Fruit fly (Drosophila melanogaster): Measurements from ENCODE around the gene Wdr81.
A peak's percentile ranks its signal among the peaks of the same experiment; 100 is the strongest.

Gene Wdr81

dm6 chr2L:12007331-12007791 is 13.4 kb downstream of the Wdr81 start (continued):
- no peak for TF ChIP-seq D19B (GFP tag; optimal IDR thresholded peaks at IDR 0.05)
- peak; percentile 66 for TF ChIP-seq Hand (GFP tag; optimal IDR thresholded peaks at IDR 0.05)
- TF ChIP-seq chn (GFP tag; optimal IDR thresholded peaks at IDR 0.05): peak; percentile 92
- peak; percentile 59 for TF ChIP-seq CG8388 (GFP tag; optimal IDR thresholded peaks at IDR 0.05)
- no peak for TF ChIP-seq ind (GFP tag; optimal IDR thresholded peaks at IDR 0.05)
- TF ChIP-seq z (GFP tag; IDR thresholded peaks at IDR 0.05): no peak
- peak; percentile 92 for TF ChIP-seq B-H2 (GFP tag; optimal IDR thresholded peaks at IDR 0.05)
- no peak for TF ChIP-seq NFAT (GFP tag; IDR thresholded peaks at IDR 0.05)
- peak; percentile 45 for TF ChIP-seq CHES-1-like (GFP tag; optimal IDR thresholded peaks at IDR 0.05)
- TF ChIP-seq sug (tag; optimal IDR thresholded peaks at IDR 0.05): peak; percentile 93
- no peak for TF ChIP-seq fru (optimal IDR thresholded peaks at IDR 0.05)
- peak; percentile 57; the same call in 1 of the 2 replicates for TF ChIP-seq CG6272 (GFP tag; IDR thresholded peaks at IDR 0.05)
- TF ChIP-seq Atf-2 (GFP tag; optimal IDR thresholded peaks at IDR 0.05): peak; percentile 48
- no peak for TF ChIP-seq Poxn (GFP tag; IDR thresholded peaks at IDR 0.05)
- TF ChIP-seq shn (GFP tag; optimal IDR thresholded peaks at IDR 0.05): peak; percentile 71
- no peak for TF ChIP-seq zfh2 (GFP tag; optimal IDR thresholded peaks at IDR 0.05)
- TF ChIP-seq ewg (GFP tag; optimal IDR thresholded peaks at IDR 0.05): peak; percentile 68
- TF ChIP-seq CG11723 (GFP tag; optimal IDR thresholded peaks at IDR 0.05): peak; percentile 8
- TF ChIP-seq Dref (GFP tag; IDR thresholded peaks at IDR 0.05): no peak
- TF ChIP-seq CG16863 (GFP tag; optimal IDR thresholded peaks at IDR 0.05): no peak
- TF ChIP-seq hth (optimal IDR thresholded peaks at IDR 0.05): no peak
- no peak for TF ChIP-seq al (GFP tag; IDR thresholded peaks at IDR 0.05)
- no peak for TF ChIP-seq Hsf (GFP tag; optimal IDR thresholded peaks at IDR 0.05)
- no peak for TF ChIP-seq CG1792 (GFP tag; optimal IDR thresholded peaks at IDR 0.05)
- TF ChIP-seq CG1233 (GFP tag; optimal IDR thresholded peaks at IDR 0.05): peak; percentile 74
- no peak for TF ChIP-seq CG14014 (GFP tag; IDR thresholded peaks at IDR 0.05)
- TF ChIP-seq CG30403 (GFP tag; optimal IDR thresholded peaks at IDR 0.05): no peak
- TF ChIP-seq CG7556 (GFP tag; optimal IDR thresholded peaks at IDR 0.05): no peak
- no peak for TF ChIP-seq amos (GFP tag; IDR thresholded peaks at IDR 0.05; ENCODE audit: partially characterized antibody)
- no peak for TF ChIP-seq CG9609 (GFP tag; optimal IDR thresholded peaks at IDR 0.05)
- no peak for TF ChIP-seq HLH4C (GFP tag; IDR thresholded peaks at IDR 0.05; ENCODE audit: partially characterized antibody)
- peak; percentile 6 for TF ChIP-seq psq (GFP tag; optimal IDR thresholded peaks at IDR 0.05)
- TF ChIP-seq wek (GFP tag; optimal IDR thresholded peaks at IDR 0.05): peak; percentile 58
- peak; percentile 47 for TF ChIP-seq Dek (tag; optimal IDR thresholded peaks at IDR 0.05)
- peak; percentile 46 for TF ChIP-seq Sry-β (GFP tag; optimal IDR thresholded peaks at IDR 0.05)
- peak; percentile 42 for TF ChIP-seq CG17359 (tag; optimal IDR thresholded peaks at IDR 0.05)
- TF ChIP-seq Meics (GFP tag; optimal IDR thresholded peaks at IDR 0.05): no peak
- no peak for TF ChIP-seq tup (GFP tag; optimal IDR thresholded peaks at IDR 0.05)
- no peak for TF ChIP-seq CG11456 (GFP tag; IDR thresholded peaks at IDR 0.05)
- TF ChIP-seq CG5953 (GFP tag; IDR thresholded peaks at IDR 0.05): no peak
- no peak for TF ChIP-seq vvl (GFP tag; IDR thresholded peaks at IDR 0.05)
- TF ChIP-seq bcd (GFP tag; optimal IDR thresholded peaks at IDR 0.05): peak; percentile 32
- TF ChIP-seq kni (GFP tag; optimal IDR thresholded peaks at IDR 0.05): peak; percentile 100
- TF ChIP-seq zf30C (GFP tag; optimal IDR thresholded peaks at IDR 0.05): peak; percentile 14
- TF ChIP-seq cato (GFP tag; optimal IDR thresholded peaks at IDR 0.05; ENCODE audit: borderline replicate concordance): no peak
- TF ChIP-seq Dfd (GFP tag; optimal IDR thresholded peaks at IDR 0.05): no peak
- TF ChIP-seq CG17802 (tag; optimal IDR thresholded peaks at IDR 0.05): no peak
- TF ChIP-seq fd3F (GFP tag; optimal IDR thresholded peaks at IDR 0.05): no peak
- TF ChIP-seq Rfx (GFP tag; IDR thresholded peaks at IDR 0.05): no peak
- TF ChIP-seq Awh (GFP tag; IDR thresholded peaks at IDR 0.05): no peak
- TF ChIP-seq unc-4 (GFP tag; IDR thresholded peaks at IDR 0.05; ENCODE audit: partially characterized antibody): no peak
- TF ChIP-seq row (GFP tag; IDR thresholded peaks at IDR 0.05): no peak
